Worm (Caenorhabditis elegans) whole organism, L3 larva: Measurements from ENCODE around the gene ddx-17.

ENCODE experiments used
- R02D3.7 ChIP-seq: fragments of 150-350 bp; optimal IDR thresholded peaks from 2 replicates; lab custom pipeline; 2014; ENCODE audit warnings: missing biosample characterization, missing genetic modification characterization
- aly-2 ChIP-seq: fragments of 150-350 bp; optimal IDR thresholded peaks from 2 replicates; lab custom pipeline; 2014; ENCODE audit warnings: missing biosample characterization, missing genetic modification characterization
- ama-1 ChIP-seq: fragments of 150-350 bp; optimal IDR thresholded peaks from 2 replicates; lab custom pipeline; 2018
- ceh-16 ChIP-seq: sonication (generic microtip); optimal IDR thresholded peaks from 2 replicates; lab custom pipeline; 2017; ENCODE audit warnings: missing biosample characterization, missing genetic modification characterization
- ceh-28 ChIP-seq: fragments of 150-350 bp; optimal IDR thresholded peaks from 2 replicates; lab custom pipeline; 2014; ENCODE audit warnings: missing biosample characterization, missing genetic modification reagents, missing genetic modification characterization
- ceh-82 ChIP-seq: fragments of 150-350 bp; optimal IDR thresholded peaks from 2 replicates; lab custom pipeline; 2014; ENCODE audit warnings: missing biosample characterization, missing genetic modification characterization
- ceh-9 ChIP-seq: sonication (generic microtip); optimal IDR thresholded peaks from 2 replicates; lab custom pipeline; 2018; ENCODE audit warnings: missing biosample characterization, missing genetic modification characterization
- daf-12 ChIP-seq: fragments of 150-350 bp; optimal IDR thresholded peaks from 2 replicates; lab custom pipeline; 2014; ENCODE audit warnings: missing biosample characterization, missing genetic modification reagents, missing genetic modification characterization
- egl-5 ChIP-seq: fragments of 150-350 bp; optimal IDR thresholded peaks from 2 replicates; lab custom pipeline; 2017; ENCODE audit warnings: missing biosample characterization, missing genetic modification reagents, missing genetic modification characterization, inconsistent platforms
- elt-1 ChIP-seq: fragments of 150-350 bp; optimal IDR thresholded peaks from 2 replicates; lab custom pipeline; 2014; ENCODE audit warnings: missing biosample characterization, missing genetic modification characterization
- elt-2 ChIP-seq: sonication (generic microtip); optimal IDR thresholded peaks from 2 replicates; lab custom pipeline; 2016; ENCODE audit warnings: missing genetic modification reagents, mild to moderate bottlenecking, missing genetic modification characterization, missing compliant biosample characterization
- fkh-10 ChIP-seq: sonication (generic microtip); optimal IDR thresholded peaks from 2 replicates; lab custom pipeline; 2017; ENCODE audit warnings: missing biosample characterization, missing genetic modification reagents, missing genetic modification characterization
- fkh-2 ChIP-seq: fragments of 150-350 bp; optimal IDR thresholded peaks from 2 replicates; lab custom pipeline; 2014; ENCODE audit warnings: missing biosample characterization, missing genetic modification reagents, missing genetic modification characterization
- fos-1 ChIP-seq: fragments of 150-350 bp; optimal IDR thresholded peaks from 2 replicates; lab custom pipeline; 2014; ENCODE audit warnings: missing biosample characterization, missing genetic modification characterization
- hmg-11 ChIP-seq: sonication (generic microtip); optimal IDR thresholded peaks from 2 replicates; lab custom pipeline; 2016; ENCODE audit warnings: missing genetic modification characterization, missing compliant biosample characterization
- lin-15B ChIP-seq: fragments of 150-350 bp; optimal IDR thresholded peaks from 2 replicates; lab custom pipeline; 2014; ENCODE audit warnings: missing biosample characterization, missing genetic modification characterization
- lin-39 ChIP-seq: fragments of 150-350 bp; optimal IDR thresholded peaks from 2 replicates; lab custom pipeline; 2018; ENCODE audit warnings: missing biosample characterization, missing genetic modification reagents, missing genetic modification characterization
- lsy-12 ChIP-seq: sonication (generic microtip); optimal IDR thresholded peaks from 2 replicates; lab custom pipeline; 2016; ENCODE audit warnings: mild to moderate bottlenecking, missing genetic modification characterization, missing compliant biosample characterization
- mdl-1 ChIP-seq: fragments of 150-350 bp; optimal IDR thresholded peaks from 2 replicates; lab custom pipeline; 2014; ENCODE audit warnings: missing biosample characterization, missing genetic modification characterization
- mml-1 ChIP-seq: fragments of 150-350 bp; sonication (generic microtip); optimal IDR thresholded peaks from 3 replicates; lab custom pipeline; 2014; ENCODE audit warnings: missing biosample characterization, missing genetic modification characterization
- nfya-1 ChIP-seq: sonication (generic microtip); optimal IDR thresholded peaks from 2 replicates; lab custom pipeline; 2017; ENCODE audit warnings: missing genetic modification characterization, mild to moderate bottlenecking, missing compliant biosample characterization, antibody characterized with exemption, moderate library complexity; ENCODE audit not compliant: insufficient read depth
- nhr-12 ChIP-seq: fragments of 150-350 bp; optimal IDR thresholded peaks from 2 replicates; lab custom pipeline; 2014; ENCODE audit warnings: missing biosample characterization, missing genetic modification characterization
- nhr-23 ChIP-seq: fragments of 150-350 bp; optimal IDR thresholded peaks from 2 replicates; lab custom pipeline; 2014; ENCODE audit warnings: missing biosample characterization, missing genetic modification reagents, missing genetic modification characterization
- nhr-237 ChIP-seq: fragments of 150-350 bp; optimal IDR thresholded peaks from 2 replicates; lab custom pipeline; 2014; ENCODE audit warnings: missing biosample characterization, missing genetic modification characterization
- nhr-25 ChIP-seq: sonication (generic microtip); optimal IDR thresholded peaks from 2 replicates; lab custom pipeline; 2017; ENCODE audit warnings: missing biosample characterization, missing genetic modification characterization
- nhr-28 ChIP-seq: fragments of 150-350 bp; optimal IDR thresholded peaks from 2 replicates; lab custom pipeline; 2014; ENCODE audit warnings: missing biosample characterization, missing genetic modification characterization
- nhr-43 ChIP-seq: sonication (generic microtip); optimal IDR thresholded peaks from 2 replicates; lab custom pipeline; 2016; ENCODE audit warnings: mild to moderate bottlenecking, missing genetic modification characterization, missing compliant biosample characterization; ENCODE audit not compliant: poor library complexity, severe bottlenecking
- nhr-67 ChIP-seq: fragments of 150-350 bp; optimal IDR thresholded peaks from 2 replicates; lab custom pipeline; 2014; ENCODE audit warnings: missing biosample characterization, missing genetic modification characterization
- nhr-76 ChIP-seq: fragments of 150-350 bp; sonication (generic microtip); optimal IDR thresholded peaks from 5 replicates; lab custom pipeline; 2014; ENCODE audit warnings: missing biosample characterization, missing genetic modification characterization
- nhr-77 ChIP-seq: fragments of 150-350 bp; optimal IDR thresholded peaks from 2 replicates; lab custom pipeline; 2014; ENCODE audit warnings: missing biosample characterization, missing genetic modification characterization
- pha-4 ChIP-seq: fragments of 150-350 bp; optimal IDR thresholded peaks from 2 replicates; lab custom pipeline; 2014; ENCODE audit warnings: missing biosample characterization, missing genetic modification reagents, missing genetic modification characterization
- sea-2 ChIP-seq: fragments of 150-350 bp; sonication (generic microtip); optimal IDR thresholded peaks from 4 replicates; lab custom pipeline; 2014; ENCODE audit warnings: missing biosample characterization, missing genetic modification reagents, missing genetic modification characterization
- snpc-4 ChIP-seq: fragments of 150-350 bp; optimal IDR thresholded peaks from 2 replicates; lab custom pipeline; 2014; ENCODE audit warnings: missing biosample characterization, missing genetic modification characterization
- unc-39 ChIP-seq: sonication (generic microtip); optimal IDR thresholded peaks from 4 replicates; lab custom pipeline; 2017; ENCODE audit warnings: missing biosample characterization, missing genetic modification characterization
- zag-1 ChIP-seq: fragments of 150-350 bp; optimal IDR thresholded peaks from 2 replicates; lab custom pipeline; 2014; ENCODE audit warnings: missing biosample characterization, missing genetic modification characterization
- ztf-11 ChIP-seq: fragments of 150-350 bp; optimal IDR thresholded peaks from 2 replicates; lab custom pipeline; 2014; ENCODE audit warnings: missing biosample characterization, missing genetic modification characterization
- ztf-4 ChIP-seq: fragments of 150-350 bp; optimal IDR thresholded peaks from 2 replicates; lab custom pipeline; 2014; ENCODE audit warnings: missing biosample characterization, missing genetic modification characterization

The ddx-17 gene

DNA sequence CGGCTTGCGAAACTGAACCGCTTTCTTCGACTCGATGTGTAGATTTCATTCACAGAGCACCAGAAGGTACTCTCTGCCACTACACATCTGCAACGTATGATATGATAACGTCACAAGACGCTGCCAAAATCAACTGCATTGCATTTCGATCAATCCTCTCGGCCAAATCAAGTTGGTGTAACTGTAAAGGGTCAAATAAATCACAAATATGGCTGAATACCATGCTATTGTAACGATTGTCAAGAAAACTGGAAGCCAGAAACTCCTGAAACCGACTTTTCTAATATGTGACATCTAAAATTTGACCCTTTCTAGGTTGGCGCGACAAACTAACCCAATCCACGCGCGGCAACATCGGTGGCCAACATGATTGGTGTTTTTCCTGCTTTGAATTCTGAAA is 1.8 kb downstream of the ddx-17 start:
- no peak for TF ChIP-seq lin-39
- no peak for TF ChIP-seq elt-2 (tag; lab: Kevin White, UChicago)
- no peak for TF ChIP-seq ceh-9 (tag; lab: Kevin White, UChicago)
- TF ChIP-seq nfya-1 (tag; lab: Kevin White, UChicago): no peak
- no peak for TF ChIP-seq unc-39 (tag; lab: Kevin White, UChicago)
- no peak for TF ChIP-seq snpc-4 (tag; lab: Kevin White, UChicago)

DNA sequence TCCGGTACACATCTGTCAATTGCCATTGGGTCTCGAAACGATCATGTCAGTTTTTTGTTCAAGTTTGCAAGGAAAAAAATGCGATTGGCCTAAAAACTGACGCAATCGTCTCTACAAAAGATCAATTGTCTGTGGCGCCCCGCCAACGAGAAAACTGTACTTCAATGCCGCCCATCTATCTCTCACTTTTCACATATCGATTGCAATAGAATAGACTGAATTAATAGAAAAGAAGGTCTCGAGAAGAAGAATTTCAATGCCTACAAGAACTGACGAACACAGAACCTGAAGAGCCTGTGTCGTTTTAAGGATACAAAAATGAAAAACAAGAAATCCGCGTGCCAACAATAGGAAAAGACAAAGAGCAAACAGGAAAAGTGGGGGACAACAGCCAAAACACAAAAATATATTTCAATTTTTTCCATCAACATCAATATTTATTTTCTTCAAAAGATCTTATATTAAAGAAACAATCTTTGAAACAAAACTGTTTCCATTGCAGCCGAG is 3.4 kb downstream of the ddx-17 start:
- TF ChIP-seq ztf-11 (no peak), ztf-4 (tag; lab: Kevin White, UChicago) (peak; percentile 24), nfya-1 (tag; lab: Kevin White, UChicago) (peak; percentile 47), hmg-11 (peak; percentile 33), snpc-4 (tag; lab: Kevin White, UChicago) (no peak), ceh-28 (tag; lab: Kevin White, UChicago) (peak; percentile 38), nhr-25 (tag; lab: Kevin White, UChicago) (peak; percentile 71), fos-1 (tag; lab: Kevin White, UChicago) (no peak), nhr-43 (tag; lab: Kevin White, UChicago) (peak; percentile 53), nhr-23 (peak; percentile 7), ama-1 (lab: Kevin White, UChicago) (peak; percentile 21), elt-2 (tag; lab: Kevin White, UChicago) (peak; percentile 51), lsy-12 (peak; percentile 56), ceh-82 (tag; lab: Kevin White, UChicago) (no peak)

DNA sequence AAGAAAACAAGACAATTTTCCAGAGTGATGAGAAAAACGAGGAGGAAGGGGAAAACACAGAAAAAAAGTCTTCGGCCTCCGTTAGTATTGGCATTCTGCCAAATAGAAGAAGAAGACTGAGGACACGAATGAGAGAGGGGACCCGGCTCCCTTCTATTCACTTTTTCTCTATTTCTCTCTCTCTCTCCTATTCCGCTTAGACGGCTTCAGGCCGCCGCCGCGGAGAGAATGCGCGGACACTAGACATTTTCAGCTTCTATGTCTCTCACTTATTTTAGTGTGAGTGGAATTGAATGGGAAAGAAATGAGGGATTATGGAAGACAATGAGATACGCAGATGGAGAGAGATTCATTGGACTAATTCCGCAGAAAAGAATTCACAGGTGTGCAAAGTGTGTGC is 5.0 kb downstream of the ddx-17 start:
- TF ChIP-seq ceh-28 (tag; lab: Kevin White, UChicago) (no peak), mml-1 (no peak), pha-4 (tag; lab: Kevin White, UChicago) (no peak), nfya-1 (tag; lab: Kevin White, UChicago) (peak; percentile 70), R02D3.7 (tag; lab: Kevin White, UChicago) (no peak), nhr-28 (tag; lab: Kevin White, UChicago) (no peak), fkh-2 (no peak), lin-39 (peak; percentile 4), lin-15B (tag; lab: Kevin White, UChicago) (peak; percentile 19), ceh-16 (tag; lab: Kevin White, UChicago) (no peak), mdl-1 (tag; lab: Kevin White, UChicago) (no peak), elt-1 (tag; lab: Kevin White, UChicago) (no peak), hmg-11 (peak; percentile 62), nhr-25 (tag; lab: Kevin White, UChicago) (no peak), snpc-4 (tag; lab: Kevin White, UChicago) (no peak), ceh-9 (tag; lab: Kevin White, UChicago) (no peak), ztf-4 (tag; lab: Kevin White, UChicago) (no peak)

DNA sequence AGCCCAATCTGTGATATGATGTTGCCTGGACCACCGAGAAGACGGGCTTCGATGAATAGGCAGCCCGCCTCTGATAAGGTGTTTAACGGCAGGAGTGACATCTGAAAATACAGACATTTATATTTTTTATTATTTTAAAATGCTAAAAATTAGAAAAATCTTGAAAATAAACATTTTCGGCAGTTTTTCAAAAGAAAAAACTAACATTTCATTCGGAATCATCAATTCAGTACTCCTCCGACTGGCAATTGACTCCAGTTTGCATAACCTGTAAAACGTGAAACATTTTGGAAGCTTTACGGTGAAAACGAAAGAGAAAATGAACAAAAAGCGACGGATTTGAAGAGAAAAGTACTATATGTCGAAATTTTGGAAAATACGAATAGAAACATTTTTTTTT is 6.0 kb downstream of the ddx-17 start, which contains the start of gene ric-7:
TSS of gene ric-7 (minus strand) at position 101 of the 400 bp plus-strand sequence.
- TF ChIP-seq mdl-1 (tag; lab: Kevin White, UChicago): no peak
- TF ChIP-seq zag-1 (tag; lab: Kevin White, UChicago): no peak
- no peak for TF ChIP-seq mml-1
- no peak for TF ChIP-seq ztf-4 (tag; lab: Kevin White, UChicago)
- TF ChIP-seq nhr-25 (tag; lab: Kevin White, UChicago): no peak

DNA sequence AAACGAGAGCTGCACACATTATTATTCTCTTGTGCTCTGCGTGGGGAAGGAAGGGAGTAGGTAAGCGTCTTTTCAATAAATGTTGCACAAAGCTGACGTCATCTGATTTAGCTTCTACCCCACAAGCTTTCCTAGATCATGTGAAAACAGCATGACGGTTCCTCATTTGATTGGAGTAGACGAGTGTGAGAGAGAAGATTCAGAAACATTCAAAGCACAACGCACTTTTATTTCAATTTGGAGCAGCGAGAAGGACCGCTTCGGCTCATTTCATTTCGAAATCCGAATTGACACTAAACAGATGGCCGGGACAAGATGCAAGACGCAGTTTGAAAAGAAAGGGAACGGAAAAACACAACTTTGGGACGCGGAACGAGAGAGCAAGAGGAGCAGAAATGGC is 7.5 kb downstream of the ddx-17 start:
- TF ChIP-seq fkh-10 (GFP tag; lab: Kevin White, UChicago): peak; percentile 66
- TF ChIP-seq nfya-1 (tag; lab: Kevin White, UChicago): peak; percentile 14
- TF ChIP-seq lin-39: peak; percentile 26
- TF ChIP-seq nhr-25 (tag; lab: Kevin White, UChicago): no peak
- TF ChIP-seq egl-5: peak; percentile 50

DNA sequence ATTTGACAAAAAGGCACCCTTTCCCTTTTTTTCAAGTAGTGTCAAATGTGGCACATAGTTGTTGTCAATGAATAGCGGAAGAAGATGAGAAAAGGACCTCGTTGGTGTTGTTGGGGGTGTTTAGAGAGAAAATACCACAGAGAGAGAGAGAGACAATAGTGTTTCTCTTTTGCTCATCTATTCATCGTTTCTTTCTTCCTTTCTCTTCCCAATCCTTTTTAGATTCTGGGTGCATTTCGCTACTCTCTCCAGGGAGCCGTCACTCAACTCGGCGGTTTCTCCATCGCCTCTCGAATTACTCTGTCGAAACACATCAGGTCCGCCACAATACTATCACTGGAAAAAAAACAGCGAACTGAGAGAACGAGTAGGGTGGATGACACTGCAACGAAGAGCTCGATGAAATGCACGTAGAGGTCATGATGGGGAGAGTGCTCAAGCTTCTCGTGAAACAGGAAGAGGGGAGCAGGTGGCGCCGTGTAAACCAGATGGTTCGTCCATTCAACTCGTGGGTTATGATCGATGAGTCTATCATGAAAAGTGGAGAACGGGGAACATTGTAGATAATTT is 8.2 kb downstream of the ddx-17 start:
- TF ChIP-seq ama-1 (lab: Kevin White, UChicago): no peak
- no peak for TF ChIP-seq lin-15B (tag; lab: Kevin White, UChicago)
- no peak for TF ChIP-seq nhr-28 (tag; lab: Kevin White, UChicago)
- peak; percentile 29 for TF ChIP-seq nfya-1 (tag; lab: Kevin White, UChicago)
- no peak for TF ChIP-seq aly-2 (tag; lab: Kevin White, UChicago)
- no peak for TF ChIP-seq ceh-82 (tag; lab: Kevin White, UChicago)
- no peak for TF ChIP-seq nhr-237
- TF ChIP-seq hmg-11: peak; percentile 8
- TF ChIP-seq mdl-1 (tag; lab: Kevin White, UChicago): no peak
- TF ChIP-seq nhr-12 (tag; lab: Kevin White, UChicago): no peak
- TF ChIP-seq nhr-67: no peak
- peak; percentile 0 for TF ChIP-seq snpc-4 (tag; lab: Kevin White, UChicago)
- TF ChIP-seq lsy-12: no peak
- no peak for TF ChIP-seq nhr-76
- TF ChIP-seq nhr-43 (tag; lab: Kevin White, UChicago): no peak
- no peak for TF ChIP-seq ztf-4 (tag; lab: Kevin White, UChicago)
- no peak for TF ChIP-seq daf-12 (tag; lab: Kevin White, UChicago)
- peak; percentile 53 for TF ChIP-seq egl-5
- TF ChIP-seq sea-2 (GFP tag; lab: Kevin White, UChicago): no peak
- TF ChIP-seq pha-4 (tag; lab: Kevin White, UChicago): no peak
- no peak for TF ChIP-seq nhr-77 (tag; lab: Kevin White, UChicago)
- no peak for TF ChIP-seq zag-1 (tag; lab: Kevin White, UChicago)
